Fruit fly (Drosophila melanogaster) whole organism, prepupa: ENCODE results near the gene Srp68.

Experiments
- Blimp-1 ChIP-seq: fragments of 200-800 bp; sonication (Bioruptor generic); optimal IDR thresholded peaks from 3 replicates; lab custom pipeline; 2017; ENCODE audit warnings: missing biosample characterization, missing genetic modification characterization, mild to moderate bottlenecking, moderate library complexity, missing genetic modification reagents
- CG10669 ChIP-seq: fragments of 200-800 bp; sonication (Bioruptor generic); optimal IDR thresholded peaks from 3 replicates; lab custom pipeline; 2018; ENCODE audit warnings: missing biosample characterization, mild to moderate bottlenecking, missing genetic modification characterization, moderate library complexity
- CG11294 ChIP-seq: fragments of 200-800 bp; sonication (Bioruptor generic); IDR thresholded peaks from 2 replicates; pipeline ENCODE4 v1.3.6; 2022; ENCODE audit warnings: missing biosample characterization, missing genetic modification characterization
- CG11762 ChIP-seq: fragments of 200-800 bp; sonication (Bioruptor generic); optimal IDR thresholded peaks from 3 replicates; lab custom pipeline; 2016; ENCODE audit warnings: missing biosample characterization, missing genetic modification characterization; ENCODE audit not compliant: insufficient read depth
- CG11902 ChIP-seq: fragments of 200-800 bp; sonication (Bioruptor generic); optimal IDR thresholded peaks from 3 replicates; lab custom pipeline; 2016; ENCODE audit warnings: missing biosample characterization, missing genetic modification characterization
- CG15336 ChIP-seq: fragments of 200-800 bp; sonication (Bioruptor generic); IDR thresholded peaks from 2 replicates; pipeline ENCODE4 v1.3.6; 2022; ENCODE audit warnings: missing biosample characterization, missing genetic modification characterization
- CG1621 ChIP-seq: fragments of 200-800 bp; sonication (Bioruptor generic); optimal IDR thresholded peaks from 3 replicates; lab custom pipeline; 2018; ENCODE audit warnings: missing biosample characterization, mild to moderate bottlenecking, missing genetic modification characterization
- CG16779 ChIP-seq: fragments of 200-800 bp; sonication (Bioruptor generic); optimal IDR thresholded peaks from 3 replicates; lab custom pipeline; 2017; ENCODE audit warnings: missing biosample characterization, mild to moderate bottlenecking, missing genetic modification characterization
- CG32006 ChIP-seq: fragments of 200-800 bp; sonication (Bioruptor generic); optimal IDR thresholded peaks from 3 replicates; lab custom pipeline; 2017; ENCODE audit warnings: missing biosample characterization, mild to moderate bottlenecking, missing genetic modification characterization
- CG34406 ChIP-seq: fragments of 200-800 bp; sonication (Bioruptor generic); optimal IDR thresholded peaks from 3 replicates; lab custom pipeline; 2016; ENCODE audit warnings: missing biosample characterization, missing genetic modification characterization
- CG3919 ChIP-seq: fragments of 200-800 bp; sonication (Bioruptor generic); optimal IDR thresholded peaks from 3 replicates; lab custom pipeline; 2016; ENCODE audit warnings: missing biosample characterization, missing genetic modification characterization
- CG4318 ChIP-seq: fragments of 200-800 bp; sonication (Bioruptor generic); optimal IDR thresholded peaks from 3 replicates; lab custom pipeline; 2017; ENCODE audit warnings: missing biosample characterization, mild to moderate bottlenecking, missing genetic modification characterization
- CG6163 ChIP-seq: fragments of 200-800 bp; sonication (Bioruptor generic); IDR thresholded peaks from 3 replicates; pipeline ENCODE4 v1.3.6; 2022; ENCODE audit warnings: missing biosample characterization, missing genetic modification characterization
- CG6276 ChIP-seq: fragments of 200-800 bp; sonication (Bioruptor generic); optimal IDR thresholded peaks from 2 replicates; lab custom pipeline; 2017; ENCODE audit warnings: missing biosample characterization, mild to moderate bottlenecking, missing genetic modification characterization
- CG6792 ChIP-seq: fragments of 200-800 bp; sonication (Bioruptor generic); optimal IDR thresholded peaks from 3 replicates; lab custom pipeline; 2016; ENCODE audit warnings: missing biosample characterization, missing genetic modification characterization
- CG6854 ChIP-seq: fragments of 200-800 bp; sonication (Bioruptor generic); optimal IDR thresholded peaks from 2 replicates; lab custom pipeline; 2017; ENCODE audit warnings: missing biosample characterization, mild to moderate bottlenecking, missing genetic modification characterization
- CG8119 ChIP-seq: fragments of 200-800 bp; sonication (Bioruptor generic); IDR thresholded peaks from 3 replicates; pipeline ENCODE4 v1.3.6; 2022; ENCODE audit warnings: missing biosample characterization, missing genetic modification characterization
- CG8319 ChIP-seq: fragments of 200-800 bp; sonication (Bioruptor generic); optimal IDR thresholded peaks from 3 replicates; lab custom pipeline; 2016; ENCODE audit warnings: missing biosample characterization, missing genetic modification characterization
- CG8632 ChIP-seq: fragments of 200-800 bp; sonication (Bioruptor generic); optimal IDR thresholded peaks from 3 replicates; lab custom pipeline; 2016; ENCODE audit warnings: missing biosample characterization, missing genetic modification characterization
- CG9139 ChIP-seq: fragments of 200-800 bp; sonication (Bioruptor generic); optimal IDR thresholded peaks from 3 replicates; lab custom pipeline; 2017; ENCODE audit warnings: missing biosample characterization, mild to moderate bottlenecking, missing genetic modification characterization
- Eip75B ChIP-seq: fragments of 200-800 bp; sonication (Bioruptor generic); optimal IDR thresholded peaks from 3 replicates; lab custom pipeline; 2016; ENCODE audit warnings: missing biosample characterization, missing genetic modification characterization
- Eip78C ChIP-seq: fragments of 200-800 bp; sonication (Bioruptor generic); peaks from one replicate; lab custom pipeline; 2016; ENCODE audit warnings: missing biosample characterization, missing genetic modification characterization
- Ets21C ChIP-seq: fragments of 200-800 bp; sonication (Bioruptor generic); optimal IDR thresholded peaks from 3 replicates; lab custom pipeline; 2016; ENCODE audit warnings: missing biosample characterization, missing genetic modification characterization
- Ets96B ChIP-seq: fragments of 200-800 bp; optimal IDR thresholded peaks from 2 replicates; lab custom pipeline; 2019; ENCODE audit warnings: missing biosample characterization, mild to moderate bottlenecking, missing genetic modification characterization, moderate library complexity
- Gug ChIP-seq: fragments of 200-800 bp; sonication (Bioruptor generic); IDR thresholded peaks from 2 replicates; pipeline ENCODE4 v1.3.6; 2022; ENCODE audit warnings: missing biosample characterization, missing genetic modification characterization
- Hr39 ChIP-seq: fragments of 200-800 bp; sonication (Bioruptor generic); optimal IDR thresholded peaks from 2 replicates; lab custom pipeline; 2016; ENCODE audit warnings: missing biosample characterization, missing genetic modification characterization
- Lpt ChIP-seq: fragments of 200-800 bp; sonication (Bioruptor generic); optimal IDR thresholded peaks from 3 replicates; lab custom pipeline; 2016; ENCODE audit warnings: missing biosample characterization, missing genetic modification characterization
- Met ChIP-seq: fragments of 200-800 bp; sonication (Bioruptor generic); optimal IDR thresholded peaks from 3 replicates; lab custom pipeline; 2016; ENCODE audit warnings: missing biosample characterization, missing genetic modification characterization
- Sox102F ChIP-seq: fragments of 200-800 bp; sonication (Bioruptor generic); optimal IDR thresholded peaks from 2 replicates; lab custom pipeline; 2016; ENCODE audit warnings: missing biosample characterization, mild to moderate bottlenecking, missing genetic modification characterization
- Sox14 ChIP-seq: fragments of 200-800 bp; sonication (Bioruptor generic); optimal IDR thresholded peaks from 3 replicates; lab custom pipeline; 2016; ENCODE audit warnings: missing biosample characterization, missing genetic modification characterization
- Sox15 ChIP-seq: fragments of 200-800 bp; sonication (Bioruptor generic); optimal IDR thresholded peaks from 3 replicates; lab custom pipeline; 2016; ENCODE audit warnings: missing biosample characterization, missing genetic modification characterization
- cyc ChIP-seq: fragments of 200-800 bp; sonication (Bioruptor generic); optimal IDR thresholded peaks from 3 replicates; lab custom pipeline; 2016; ENCODE audit warnings: missing biosample characterization, missing genetic modification characterization
- dac ChIP-seq: fragments of 200-800 bp; sonication (Bioruptor generic); optimal IDR thresholded peaks from 2 replicates; lab custom pipeline; 2017; ENCODE audit warnings: missing biosample characterization, mild to moderate bottlenecking, missing genetic modification characterization
- eg ChIP-seq: fragments of 200-800 bp; sonication (Bioruptor generic); IDR thresholded peaks from 3 replicates; pipeline ENCODE4 v1.3.6; 2022; ENCODE audit warnings: missing biosample characterization, missing genetic modification characterization
- fd59A ChIP-seq: fragments of 200-800 bp; sonication (Bioruptor generic); optimal IDR thresholded peaks from 2 replicates; lab custom pipeline; 2017; ENCODE audit warnings: missing biosample characterization, mild to moderate bottlenecking, missing genetic modification characterization, missing genetic modification reagents
- fkh ChIP-seq: fragments of 200-800 bp; sonication (Bioruptor generic); optimal IDR thresholded peaks from 3 replicates; lab custom pipeline; 2017; ENCODE audit warnings: missing biosample characterization, mild to moderate bottlenecking, missing genetic modification characterization, moderate library complexity
- lz ChIP-seq: fragments of 200-800 bp; sonication (Bioruptor generic); optimal IDR thresholded peaks from 3 replicates; lab custom pipeline; 2016; ENCODE audit warnings: missing biosample characterization, missing genetic modification characterization
- net ChIP-seq: fragments of 200-800 bp; sonication (Bioruptor generic); optimal IDR thresholded peaks from 3 replicates; lab custom pipeline; 2016; ENCODE audit warnings: missing biosample characterization, missing genetic modification characterization
- ss ChIP-seq, 2 experiments: fragments of 200-800 bp; sonication (Bioruptor generic); optimal IDR thresholded peaks; 2 replicates in 1 of 2; 3 replicates in 1 of 2; lab custom pipeline; 2017 to 2018; ENCODE audit warnings: mild to moderate bottlenecking in 2 of 2, missing biosample characterization in 2 of 2, missing genetic modification characterization in 2 of 2, moderate library complexity in 1 of 2
- svp ChIP-seq: fragments of 200-800 bp; sonication (Bioruptor generic); peaks from one replicate; lab custom pipeline; 2016; ENCODE audit warnings: missing biosample characterization, missing genetic modification characterization
- topi ChIP-seq: fragments of 200-800 bp; sonication (Bioruptor generic); optimal IDR thresholded peaks from 3 replicates; lab custom pipeline; 2016; ENCODE audit warnings: missing biosample characterization, missing genetic modification characterization

Gene Srp68

DNA sequence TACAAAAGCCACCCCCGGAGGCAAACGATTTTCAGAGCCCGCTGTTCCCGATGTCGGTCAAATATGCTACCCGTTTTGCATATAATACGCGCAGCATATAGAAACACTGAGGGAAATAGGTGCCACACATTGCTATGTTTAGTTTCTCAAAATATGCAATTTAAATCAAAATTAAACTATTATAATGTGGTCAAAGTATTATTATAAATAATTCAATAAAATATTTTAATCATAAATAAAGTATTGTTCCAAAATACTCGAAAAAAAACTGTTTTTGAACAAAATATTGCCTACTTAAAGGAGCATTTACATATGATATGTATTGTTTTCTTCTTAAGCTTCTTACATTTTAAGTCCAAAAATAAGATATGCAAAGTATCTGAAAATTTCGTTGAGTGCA lies 23.9 kb upstream of the Srp68 start:
- TF ChIP-seq CG15336 (GFP tag; lab: Robert Waterston, UW) (peak; percentile 41), CG1621 (no peak), CG6276 (GFP tag; lab: Kevin White, UChicago) (peak; percentile 3), CG34406 (GFP tag; lab: Kevin White, UChicago) (no peak), CG32006 (peak; percentile 18), eg (GFP tag; lab: Robert Waterston, UW) (0 out of 3 replicates have a peak, but pooled peaks have one; percentile 17)
- TF ChIP-seq, all 60 proteins: peak for 4

DNA sequence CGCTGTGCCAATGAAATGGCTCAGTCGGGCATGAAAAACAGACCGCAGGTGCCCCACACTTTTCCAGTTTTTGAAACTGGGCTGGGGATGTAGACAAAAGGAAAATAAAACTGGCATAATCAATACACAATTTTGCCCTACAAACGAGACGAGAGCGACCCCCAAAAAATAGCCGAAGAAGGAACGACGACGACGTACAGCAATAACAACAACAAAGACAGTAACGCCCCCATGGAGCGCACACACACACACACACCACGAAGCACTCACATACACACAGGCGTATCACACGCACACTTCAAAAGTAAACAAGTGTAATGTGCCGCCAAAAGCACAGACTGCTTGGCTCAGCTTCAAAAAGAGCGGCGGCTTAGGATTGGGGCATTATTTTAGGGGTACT lies 23.3 kb upstream of the Srp68 start:
- no peak for TF ChIP-seq CG11762 (GFP tag; lab: Kevin White, UChicago)
- peak; percentile 50 for TF ChIP-seq fkh (GFP tag; lab: Kevin White, UChicago)

DNA sequence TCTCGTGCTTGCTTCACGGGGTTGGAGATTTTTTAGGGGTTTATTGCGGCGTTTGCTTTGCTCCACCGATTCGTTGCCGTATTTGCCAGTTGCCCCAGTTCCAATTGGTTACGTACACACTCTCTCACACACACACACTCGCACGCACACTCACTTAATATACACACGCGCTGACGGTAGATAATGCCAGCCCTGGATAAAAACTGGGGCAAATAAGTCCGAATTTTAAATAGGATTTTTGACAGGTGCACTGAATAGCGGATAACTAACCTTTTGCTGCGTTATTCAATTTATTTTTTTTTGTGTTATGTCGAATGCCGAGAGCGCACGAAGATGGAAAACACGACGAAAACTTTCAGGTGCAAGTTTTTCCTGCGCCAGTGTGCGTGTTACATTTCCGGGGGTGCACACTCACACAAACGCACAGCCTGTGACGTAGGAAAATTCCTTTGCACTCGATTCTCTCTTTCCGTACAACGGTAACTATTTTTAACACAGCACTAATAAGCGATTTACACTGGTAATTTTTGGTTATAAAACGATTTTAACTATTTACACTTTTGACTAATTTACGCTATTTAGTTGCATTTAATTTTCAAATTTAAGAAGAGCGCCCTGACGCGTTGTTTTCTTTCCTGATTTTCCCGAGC lies 22.2 kb upstream of the Srp68 start:
- TF ChIP-seq CG4318 (GFP tag; lab: Kevin White, UChicago), result no peak
- TF ChIP-seq svp (GFP tag; lab: Kevin White, UChicago), result no peak
- TF ChIP-seq Eip78C (GFP tag; lab: Kevin White, UChicago), result no peak
- TF ChIP-seq fkh (GFP tag; lab: Kevin White, UChicago), result no peak
- TF ChIP-seq, all 60 proteins: peak for 0

DNA sequence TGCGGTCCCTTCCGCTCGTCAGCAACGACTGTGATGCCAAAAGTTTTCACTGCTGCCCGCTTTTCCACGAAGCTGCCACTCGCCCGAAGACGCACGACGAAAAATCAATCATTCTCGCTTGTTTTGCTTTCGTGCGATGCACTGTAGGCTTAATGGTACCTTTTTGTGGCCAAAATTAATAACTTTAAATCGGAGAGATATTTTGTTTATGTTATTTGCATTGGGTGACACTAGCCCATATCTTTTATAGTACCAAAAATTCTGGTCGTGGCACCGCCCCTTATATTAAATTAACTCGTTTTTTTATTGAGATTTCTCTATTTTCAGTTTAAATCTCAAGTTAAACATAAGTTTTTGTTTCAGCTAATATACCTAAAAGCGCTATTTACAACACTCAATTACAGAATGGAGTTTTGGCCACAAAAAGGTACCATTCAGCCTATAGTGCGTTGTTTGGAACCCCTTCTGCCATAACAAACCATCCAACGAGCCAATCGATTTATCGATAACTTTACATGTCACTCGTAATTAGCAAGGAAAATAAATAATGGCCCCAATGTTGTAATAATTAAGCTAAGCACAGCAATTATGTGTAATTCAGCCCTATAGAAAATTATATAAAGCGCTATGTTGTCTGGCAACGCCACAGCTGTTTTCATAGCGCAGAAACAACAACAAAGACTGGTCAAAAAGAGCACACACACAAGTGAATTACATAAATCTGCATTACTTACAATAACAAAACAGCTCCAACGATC lies 21.5 kb upstream of the Srp68 start:
- no peak for TF ChIP-seq Sox15
- peak; percentile 66 for TF ChIP-seq Sox14
- TF ChIP-seq topi, result peak; percentile 65
- peak; percentile 40 for TF ChIP-seq Lpt (GFP tag; lab: Kevin White, UChicago)
- peak; percentile 80 for TF ChIP-seq CG16779 (tag; lab: Kevin White, UChicago)
- TF ChIP-seq CG3919 (GFP tag; lab: Kevin White, UChicago), result peak; percentile 53
- peak; percentile 60 for TF ChIP-seq CG4318 (GFP tag; lab: Kevin White, UChicago)
- TF ChIP-seq Ets21C (GFP tag; lab: Kevin White, UChicago), result peak; percentile 41
- TF ChIP-seq CG32006, result peak; percentile 90
- peak; percentile 65 for TF ChIP-seq lz (GFP tag; lab: Kevin White, UChicago)
- TF ChIP-seq CG11294, result no peak
- TF ChIP-seq Blimp-1 (GFP tag; lab: Kevin White, UChicago), result no peak
- peak; percentile 47 for TF ChIP-seq CG8632 (GFP tag; lab: Kevin White, UChicago)
- peak; percentile 76 for TF ChIP-seq Eip75B (GFP tag; lab: Kevin White, UChicago)
- TF ChIP-seq svp (GFP tag; lab: Kevin White, UChicago), result no peak
- TF ChIP-seq Ets96B (tag; lab: Kevin White, UChicago), result peak; percentile 66
- peak; percentile 51 for TF ChIP-seq fd59A (GFP tag; lab: Kevin White, UChicago)
- TF ChIP-seq dac (GFP tag; lab: Kevin White, UChicago), result peak; percentile 68
- TF ChIP-seq CG11902 (GFP tag; lab: Kevin White, UChicago), result no peak
- peak; percentile 41; the same call in 1 of the 2 replicates for TF ChIP-seq Gug
- TF ChIP-seq CG34406 (GFP tag; lab: Kevin White, UChicago), result peak; percentile 3
- TF ChIP-seq Met (GFP tag; lab: Kevin White, UChicago), result peak; percentile 72
- no peak; the same call in 2 of the 3 replicates for TF ChIP-seq CG6163 (GFP tag; lab: Robert Waterston, UW)
- peak; percentile 91 for TF ChIP-seq Eip78C (GFP tag; lab: Kevin White, UChicago)
- TF ChIP-seq CG15336 (GFP tag; lab: Robert Waterston, UW), result peak; percentile 72; the same call in 1 of the 2 replicates
- peak; percentile 10 for TF ChIP-seq CG6854 (GFP tag; lab: Kevin White, UChicago)
- no peak for TF ChIP-seq CG8319 (GFP tag; lab: Kevin White, UChicago)
- peak; percentile 7 for TF ChIP-seq fkh (GFP tag; lab: Kevin White, UChicago)
- TF ChIP-seq eg (GFP tag; lab: Robert Waterston, UW), result peak; percentile 40; the same call in 2 of the 3 replicates
- peak; percentile 30 for TF ChIP-seq cyc (GFP tag; lab: Kevin White, UChicago)
- peak; percentile 56 to 58 for TF ChIP-seq ss (GFP tag; optimal IDR thresholded peaks at IDR 0.05; lab: Kevin White, UChicago)
- peak; percentile 68 for TF ChIP-seq Sox102F (GFP tag; lab: Kevin White, UChicago)
- TF ChIP-seq CG1621, result peak; percentile 44
- TF ChIP-seq CG6792 (GFP tag; lab: Kevin White, UChicago), result peak; percentile 55
- peak; percentile 36 for TF ChIP-seq CG9139 (GFP tag; lab: Kevin White, UChicago)
- TF ChIP-seq CG8119 (GFP tag; lab: Robert Waterston, UW), result peak; percentile 68; the same call in 2 of the 3 replicates
- TF ChIP-seq net, result peak; percentile 67
- peak; percentile 29 for TF ChIP-seq Hr39 (GFP tag; lab: Kevin White, UChicago)
- TF ChIP-seq CG10669 (GFP tag; lab: Kevin White, UChicago), result peak; percentile 67
- peak; percentile 78 for TF ChIP-seq CG6276 (GFP tag; lab: Kevin White, UChicago)
